Worm (Caenorhabditis elegans) whole organism, L2 larva: Measurements from ENCODE around the gene dnj-18.

Source experiments
- C34F6.9 ChIP-seq: fragments of 150-350 bp; optimal IDR thresholded peaks from 2 replicates; lab custom pipeline; 2014; ENCODE audit warnings: missing biosample characterization, missing genetic modification characterization
- F13H6.1 ChIP-seq: sonication (generic microtip); optimal IDR thresholded peaks from 2 replicates; lab custom pipeline; 2016; ENCODE audit warnings: missing genetic modification characterization, missing compliant biosample characterization
- R02D3.7 ChIP-seq: fragments of 150-350 bp; optimal IDR thresholded peaks from 2 replicates; lab custom pipeline; 2014; ENCODE audit warnings: missing biosample characterization, missing genetic modification characterization
- Y55F3AM.14 ChIP-seq: fragments of 200-800 bp; sonication (Bioruptor generic); optimal IDR thresholded peaks from 2 replicates; lab custom pipeline; 2018; ENCODE audit warnings: mild to moderate bottlenecking, missing genetic modification characterization, missing compliant biosample characterization
- ZK546.5 ChIP-seq: sonication (generic microtip); optimal IDR thresholded peaks from 2 replicates; lab custom pipeline; 2017; ENCODE audit warnings: missing biosample characterization, missing genetic modification characterization
- alr-1 ChIP-seq: fragments of 150-350 bp; optimal IDR thresholded peaks from 2 replicates; lab custom pipeline; 2014; ENCODE audit warnings: missing biosample characterization, missing genetic modification characterization
- aly-2 ChIP-seq: fragments of 150-350 bp; optimal IDR thresholded peaks from 2 replicates; lab custom pipeline; 2014; ENCODE audit warnings: missing biosample characterization, missing genetic modification characterization
- ama-1 ChIP-seq: fragments of 150-350 bp; optimal IDR thresholded peaks from 2 replicates; lab custom pipeline; 2018; ENCODE audit warnings: inconsistent platforms
- blmp-1 ChIP-seq: sonication (generic microtip); optimal IDR thresholded peaks from 2 replicates; lab custom pipeline; 2017; ENCODE audit warnings: missing genetic modification characterization, mild to moderate bottlenecking, missing compliant biosample characterization, antibody characterized with exemption, moderate library complexity; ENCODE audit not compliant: insufficient read depth
- ceh-16 ChIP-seq: fragments of 150-350 bp; optimal IDR thresholded peaks from 2 replicates; lab custom pipeline; 2014; ENCODE audit warnings: missing biosample characterization, missing genetic modification characterization
- ceh-82 ChIP-seq: fragments of 150-350 bp; optimal IDR thresholded peaks from 2 replicates; lab custom pipeline; 2014; ENCODE audit warnings: missing biosample characterization, missing genetic modification characterization
- crh-2 ChIP-seq: sonication (generic microtip); optimal IDR thresholded peaks from 2 replicates; lab custom pipeline; 2017; ENCODE audit warnings: missing biosample characterization, missing genetic modification characterization
- dmd-4 ChIP-seq: sonication (generic microtip); optimal IDR thresholded peaks from 2 replicates; lab custom pipeline; 2017; ENCODE audit warnings: missing biosample characterization, missing genetic modification characterization
- egl-27 ChIP-seq: sonication (generic microtip); optimal IDR thresholded peaks from 3 replicates; lab custom pipeline; 2017; ENCODE audit warnings: missing biosample characterization, missing genetic modification reagents, missing genetic modification characterization
- elt-1 ChIP-seq: fragments of 150-350 bp; optimal IDR thresholded peaks from 2 replicates; lab custom pipeline; 2014; ENCODE audit warnings: missing biosample characterization, missing genetic modification characterization
- elt-3 ChIP-seq: sonication (generic microtip); optimal IDR thresholded peaks from 2 replicates; lab custom pipeline; 2017; ENCODE audit warnings: missing biosample characterization, missing genetic modification characterization
- fos-1 ChIP-seq: fragments of 150-350 bp; optimal IDR thresholded peaks from 2 replicates; lab custom pipeline; 2014; ENCODE audit warnings: missing biosample characterization, missing genetic modification characterization
- gmeb-1 ChIP-seq: fragments of 150-350 bp; optimal IDR thresholded peaks from 2 replicates; lab custom pipeline; 2014; ENCODE audit warnings: missing biosample characterization, missing genetic modification characterization
- lin-11 ChIP-seq: fragments of 150-350 bp; sonication (generic microtip); optimal IDR thresholded peaks from 2 replicates; lab custom pipeline; 2014; ENCODE audit warnings: missing biosample characterization, missing genetic modification characterization, inconsistent platforms, mixed read lengths
- lin-13 ChIP-seq: fragments of 150-350 bp; optimal IDR thresholded peaks from 2 replicates; lab custom pipeline; 2014; ENCODE audit warnings: missing biosample characterization, missing genetic modification reagents, missing genetic modification characterization
- lin-39 ChIP-seq: fragments of 150-350 bp; optimal IDR thresholded peaks from 2 replicates; lab custom pipeline; 2014; ENCODE audit warnings: missing biosample characterization, missing genetic modification reagents, missing genetic modification characterization
- lsy-2 ChIP-seq, 2 experiments: fragments of 150-350 bp in 1 of 2; sonication (generic microtip) in 1 of 2; optimal IDR thresholded peaks; 2 replicates each; lab custom pipeline; 2014 to 2017; ENCODE audit warnings: missing biosample characterization in 2 of 2, missing genetic modification characterization in 2 of 2
- mab-5 ChIP-seq: fragments of 150-350 bp; optimal IDR thresholded peaks from 2 replicates; lab custom pipeline; 2014; ENCODE audit warnings: missing biosample characterization, missing genetic modification characterization
- mbf-1 ChIP-seq: sonication (generic microtip); optimal IDR thresholded peaks from 2 replicates; lab custom pipeline; 2017; ENCODE audit warnings: missing biosample characterization, missing genetic modification characterization
- mdl-1 ChIP-seq, 2 experiments: fragments of 150-350 bp in 1 of 2; sonication (generic microtip) in 1 of 2; optimal IDR thresholded peaks; 2 replicates each; lab custom pipeline; 2017; ENCODE audit warnings: missing biosample characterization in 2 of 2, missing genetic modification characterization in 2 of 2
- nhr-10 ChIP-seq: sonication (generic microtip); optimal IDR thresholded peaks from 2 replicates; lab custom pipeline; 2017; ENCODE audit warnings: missing biosample characterization, missing genetic modification characterization
- nhr-11 ChIP-seq: fragments of 150-350 bp; optimal IDR thresholded peaks from 2 replicates; lab custom pipeline; 2014; ENCODE audit warnings: missing biosample characterization, missing genetic modification characterization
- nhr-12 ChIP-seq: fragments of 150-350 bp; optimal IDR thresholded peaks from 2 replicates; lab custom pipeline; 2014; ENCODE audit warnings: missing biosample characterization, missing genetic modification characterization
- nhr-129 ChIP-seq: fragments of 150-350 bp; optimal IDR thresholded peaks from 2 replicates; lab custom pipeline; 2014; ENCODE audit warnings: missing biosample characterization, missing genetic modification characterization
- nhr-21 ChIP-seq: fragments of 150-350 bp; optimal IDR thresholded peaks from 2 replicates; lab custom pipeline; 2014; ENCODE audit warnings: missing biosample characterization, missing genetic modification characterization
- nhr-23 ChIP-seq: fragments of 150-350 bp; optimal IDR thresholded peaks from 2 replicates; lab custom pipeline; 2014; ENCODE audit warnings: missing biosample characterization, missing genetic modification reagents, missing genetic modification characterization
- nhr-237 ChIP-seq: fragments of 150-350 bp; optimal IDR thresholded peaks from 2 replicates; lab custom pipeline; 2014; ENCODE audit warnings: missing biosample characterization, missing genetic modification characterization
- nhr-25 ChIP-seq: fragments of 150-350 bp; sonication (generic microtip); optimal IDR thresholded peaks from 3 replicates; lab custom pipeline; 2014; ENCODE audit warnings: missing biosample characterization, missing genetic modification characterization
- nhr-6 ChIP-seq: fragments of 150-350 bp; optimal IDR thresholded peaks from 2 replicates; lab custom pipeline; 2014; ENCODE audit warnings: missing biosample characterization, missing genetic modification characterization
- nhr-77 ChIP-seq: fragments of 150-350 bp; optimal IDR thresholded peaks from 2 replicates; lab custom pipeline; 2014; ENCODE audit warnings: missing biosample characterization, missing genetic modification characterization
- peb-1 ChIP-seq: fragments of 150-350 bp; optimal IDR thresholded peaks from 2 replicates; lab custom pipeline; 2014; ENCODE audit warnings: missing biosample characterization, missing genetic modification characterization
- sem-4 ChIP-seq: fragments of 150-350 bp; optimal IDR thresholded peaks from 2 replicates; lab custom pipeline; 2014; ENCODE audit warnings: missing biosample characterization, missing genetic modification reagents, missing genetic modification characterization
- skn-1 ChIP-seq: sonication (generic microtip); optimal IDR thresholded peaks from 2 replicates; lab custom pipeline; 2017; ENCODE audit warnings: missing biosample characterization, missing genetic modification characterization
- sma-3 ChIP-seq: sonication (generic microtip); optimal IDR thresholded peaks from 2 replicates; lab custom pipeline; 2016; ENCODE audit warnings: missing genetic modification reagents, missing genetic modification characterization, missing compliant biosample characterization
- sma-9 ChIP-seq, 2 experiments: fragments of 150-350 bp in 1 of 2; sonication (generic microtip) in 1 of 2; optimal IDR thresholded peaks; 2 replicates each; lab custom pipeline; 2014 to 2016; ENCODE audit warnings: missing genetic modification characterization in 2 of 2, mild to moderate bottlenecking in 1 of 2, missing biosample characterization in 1 of 2, missing compliant biosample characterization in 1 of 2, missing genetic modification reagents in 1 of 2, moderate library complexity in 1 of 2
- snpc-4 ChIP-seq: fragments of 150-350 bp; optimal IDR thresholded peaks from 2 replicates; lab custom pipeline; 2014; ENCODE audit warnings: missing biosample characterization, missing genetic modification characterization
- unc-39 ChIP-seq: fragments of 150-350 bp; optimal IDR thresholded peaks from 2 replicates; lab custom pipeline; 2014; ENCODE audit warnings: missing biosample characterization, missing genetic modification characterization
- unc-55 ChIP-seq: fragments of 150-350 bp; sonication (generic microtip); optimal IDR thresholded peaks from 3 replicates; lab custom pipeline; 2014; ENCODE audit warnings: missing biosample characterization, missing genetic modification reagents, missing genetic modification characterization
- unc-62 ChIP-seq: fragments of 150-350 bp; optimal IDR thresholded peaks from 2 replicates; lab custom pipeline; 2014; ENCODE audit warnings: missing biosample characterization, missing genetic modification reagents, missing genetic modification characterization
- zag-1 ChIP-seq: fragments of 150-350 bp; optimal IDR thresholded peaks from 2 replicates; lab custom pipeline; 2014; ENCODE audit warnings: missing biosample characterization, missing genetic modification characterization
- ztf-1 ChIP-seq: fragments of 200-800 bp; sonication (Bioruptor generic); conservative IDR thresholded peaks from 2 replicates; pipeline ENCODE4 v1.3.6; 2022; ENCODE audit warnings: missing genetic modification characterization, missing compliant biosample characterization
- ztf-11 ChIP-seq: sonication (generic microtip); optimal IDR thresholded peaks from 2 replicates; lab custom pipeline; 2017; ENCODE audit warnings: missing biosample characterization, missing genetic modification characterization
- ztf-4 ChIP-seq: fragments of 150-350 bp; optimal IDR thresholded peaks from 2 replicates; lab custom pipeline; 2014; ENCODE audit warnings: missing biosample characterization, missing genetic modification characterization

The dnj-18 gene

DNA sequence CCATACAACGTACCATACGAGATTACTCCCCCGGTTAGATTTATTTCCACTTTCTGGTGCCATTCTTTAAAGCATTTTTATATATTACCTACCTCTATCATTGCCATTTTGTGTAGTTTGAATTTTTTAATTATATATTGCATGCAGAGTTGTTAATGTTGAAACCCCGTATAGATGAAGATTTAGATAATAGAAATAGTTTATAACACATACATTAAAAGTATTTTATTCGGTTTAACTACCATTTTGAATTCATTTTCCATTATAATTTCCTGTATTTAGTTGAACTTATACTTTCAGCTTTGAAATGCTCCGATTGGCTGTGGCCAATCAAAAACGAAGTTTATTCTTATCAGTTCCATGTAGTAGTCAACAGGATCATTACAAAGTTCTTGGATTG, at the start of gene dnj-18:
TSS of gene dnj-18 (plus strand) at position 301 of the 400 bp plus-strand sequence.
- TF ChIP-seq mdl-1 (tag; optimal IDR thresholded peaks at IDR 0.05; lab: Kevin White, UChicago) (no peak), elt-1 (tag; lab: Kevin White, UChicago) (no peak), unc-55 (GFP tag; lab: Kevin White, UChicago) (no peak), ztf-4 (no peak), unc-62 (GFP tag; lab: Kevin White, UChicago) (no peak), C34F6.9 (tag; lab: Kevin White, UChicago) (no peak), ceh-82 (tag; lab: Kevin White, UChicago) (no peak)

DNA sequence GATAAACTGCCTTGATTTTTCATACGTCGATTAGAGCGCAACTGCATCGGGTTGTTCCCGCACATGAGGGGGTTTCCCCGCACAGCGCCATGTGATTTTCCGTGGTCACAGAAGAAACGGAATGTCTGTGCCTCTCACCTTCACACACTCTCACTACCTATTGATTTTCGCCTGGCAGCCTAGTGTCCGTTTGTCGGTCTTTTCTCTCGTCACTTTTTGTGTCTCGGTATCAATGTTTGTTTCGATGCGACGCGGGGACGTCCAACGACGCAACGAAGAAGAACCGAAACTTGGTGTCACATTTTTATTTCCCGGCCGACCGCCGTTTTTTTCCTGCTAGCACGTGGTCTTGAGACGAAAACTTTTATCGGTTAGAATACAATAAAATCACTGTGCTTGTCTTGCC, 48.6 kb upstream of the dnj-18 start:
- TF ChIP-seq ama-1 (lab: Kevin White, UChicago) = no peak
- peak; percentile 81 for TF ChIP-seq lin-13 (GFP tag; lab: Kevin White, UChicago)
- TF ChIP-seq peb-1 = no peak
- TF ChIP-seq snpc-4 = peak; percentile 55
- peak; percentile 92 for TF ChIP-seq crh-2 (tag; lab: Kevin White, UChicago)
- peak; percentile 95 for TF ChIP-seq sem-4
- no peak for TF ChIP-seq mbf-1 (tag; lab: Kevin White, UChicago)
- TF ChIP-seq mab-5 (tag; lab: Kevin White, UChicago) = peak; percentile 58
- peak; percentile 94 for TF ChIP-seq lin-11
- no peak for TF ChIP-seq nhr-23 (tag; lab: Kevin White, UChicago)
- no peak for TF ChIP-seq elt-3 (tag; lab: Kevin White, UChicago)
- TF ChIP-seq elt-1 (tag; lab: Kevin White, UChicago) = no peak
- peak; percentile 97 for TF ChIP-seq sma-3 (GFP tag; lab: Kevin White, UChicago)
- TF ChIP-seq ztf-1 = no peak
- no peak for TF ChIP-seq ceh-16 (tag; lab: Kevin White, UChicago)
- peak; percentile 13 for TF ChIP-seq nhr-12 (tag; lab: Kevin White, UChicago)
- TF ChIP-seq Y55F3AM.14 = peak; percentile 91
- TF ChIP-seq dmd-4 = no peak
- TF ChIP-seq ZK546.5 (tag; lab: Kevin White, UChicago) = no peak
- TF ChIP-seq zag-1 (tag; lab: Kevin White, UChicago) = peak; percentile 86
- TF ChIP-seq sma-9 (GFP tag; optimal IDR thresholded peaks at IDR 0.05; lab: Kevin White, UChicago) = peak; percentile 99
- peak; percentile 87 for TF ChIP-seq sma-9 (tag; optimal IDR thresholded peaks at IDR 0.05; lab: Kevin White, UChicago)
- peak; percentile 88 for TF ChIP-seq nhr-6 (tag; lab: Kevin White, UChicago)
- TF ChIP-seq unc-55 (GFP tag; lab: Kevin White, UChicago) = peak; percentile 89
- no peak for TF ChIP-seq alr-1 (tag; lab: Kevin White, UChicago)
- no peak for TF ChIP-seq nhr-237 (tag; lab: Kevin White, UChicago)
- TF ChIP-seq blmp-1 (tag; lab: Kevin White, UChicago) = peak; percentile 89
- no peak for TF ChIP-seq nhr-11
- TF ChIP-seq lsy-2 (tag; optimal IDR thresholded peaks at IDR 0.05; lab: Kevin White, UChicago) = peak; percentile 41 to 93
- no peak for TF ChIP-seq ztf-11 (tag; lab: Kevin White, UChicago)
- TF ChIP-seq R02D3.7 (tag; lab: Kevin White, UChicago) = no peak
- peak; percentile 99 for TF ChIP-seq C34F6.9 (tag; lab: Kevin White, UChicago)
- no peak for TF ChIP-seq nhr-77 (tag; lab: Kevin White, UChicago)
- TF ChIP-seq unc-62 (GFP tag; lab: Kevin White, UChicago) = no peak
- peak; percentile 54 for TF ChIP-seq ztf-4
- TF ChIP-seq nhr-25 = peak; percentile 96
- peak; percentile 98 for TF ChIP-seq F13H6.1 (tag; lab: Kevin White, UChicago)
- peak; percentile 81 for TF ChIP-seq gmeb-1 (tag; lab: Kevin White, UChicago)
- TF ChIP-seq ceh-82 (tag; lab: Kevin White, UChicago) = peak; percentile 39
- TF ChIP-seq egl-27 (tag; lab: Kevin White, UChicago) = peak; percentile 94
- TF ChIP-seq nhr-129 (tag; lab: Kevin White, UChicago) = peak; percentile 97
- peak; percentile 7 for TF ChIP-seq nhr-10 (tag; lab: Kevin White, UChicago)
- TF ChIP-seq fos-1 (tag; lab: Kevin White, UChicago) = peak; percentile 98
- no peak for TF ChIP-seq aly-2 (tag; lab: Kevin White, UChicago)
- TF ChIP-seq unc-39 = no peak
- no peak for TF ChIP-seq lin-39
- TF ChIP-seq mdl-1 (tag; optimal IDR thresholded peaks at IDR 0.05; lab: Kevin White, UChicago) = peak; percentile 99
- TF ChIP-seq nhr-21 = peak; percentile 98
- TF ChIP-seq skn-1 (tag; lab: Kevin White, UChicago) = peak; percentile 65
